Fruit fly (Drosophila melanogaster): Measurements from ENCODE around the gene CG5177.

The CG5177 gene

DNA sequence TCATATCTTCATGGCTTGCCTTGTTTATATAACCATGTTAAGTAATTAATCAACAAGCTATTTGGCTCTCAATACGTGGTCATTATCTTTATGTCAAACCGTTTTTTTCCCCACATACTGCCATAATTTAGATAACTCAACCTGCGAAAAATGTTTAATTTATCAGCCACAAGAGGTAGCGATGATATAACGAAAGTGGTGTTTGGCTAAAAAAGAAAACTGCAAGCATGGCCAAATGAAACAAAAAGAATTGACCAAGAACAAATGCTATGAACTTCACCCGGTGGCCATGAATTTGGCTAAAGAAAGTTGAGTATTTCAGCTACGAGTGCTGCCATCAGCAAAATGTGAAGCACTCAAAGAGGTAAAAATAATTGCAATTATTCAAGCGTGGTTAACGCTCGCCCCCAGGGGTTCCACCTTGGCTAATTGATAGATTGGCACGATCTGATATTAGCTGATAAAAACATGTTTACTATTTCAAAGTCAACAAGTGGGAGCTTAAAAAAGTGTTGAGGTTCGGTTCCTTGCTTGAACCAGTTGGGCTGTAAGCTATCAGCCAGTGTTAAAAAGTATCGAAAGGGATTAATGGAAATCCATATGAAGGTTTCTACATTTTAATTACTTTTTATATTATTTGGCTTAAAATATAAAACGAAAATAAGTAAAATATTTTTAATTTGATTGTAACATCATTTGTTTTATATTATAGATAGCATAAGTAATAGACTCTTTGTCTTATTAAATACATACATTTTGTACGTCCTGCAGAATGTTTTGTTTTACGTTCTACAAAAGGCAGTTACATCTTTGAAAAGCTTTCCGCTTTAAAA is 31.7 kb downstream of the CG5177 start (continued):
- TF ChIP-seq CG12299 (tag; optimal IDR thresholded peaks at IDR 0.05) (no peak), Mrtf (GFP tag; IDR thresholded peaks at IDR 0.05) (peak; percentile 74; the same call in 2 of the 3 replicates), emc (GFP tag; optimal IDR thresholded peaks at IDR 0.05) (peak; percentile 19), CG11398 (GFP tag; optimal IDR thresholded peaks at IDR 0.05) (peak; percentile 70), CG4328 (GFP tag; optimal IDR thresholded peaks at IDR 0.05) (peak; percentile 72), D19B (GFP tag; optimal IDR thresholded peaks at IDR 0.05) (peak; percentile 37), prd (optimal IDR thresholded peaks at IDR 0.05) (no peak), prd (GFP tag; IDR thresholded peaks at IDR 0.05) (peak; percentile 40; the same call in 2 of the 3 replicates), CG15479 (GFP tag; optimal IDR thresholded peaks at IDR 0.05) (no peak), Hsf (GFP tag; optimal IDR thresholded peaks at IDR 0.05) (peak; percentile 28), CG8388 (GFP tag; optimal IDR thresholded peaks at IDR 0.05) (peak; percentile 3), fu2 (GFP tag; optimal IDR thresholded peaks at IDR 0.05) (peak; percentile 48), CG5953 (GFP tag; IDR thresholded peaks at IDR 0.05) (peak; percentile 68), CG10654 (GFP tag; optimal IDR thresholded peaks at IDR 0.05) (peak; percentile 69), CG11504 (tag; optimal IDR thresholded peaks at IDR 0.05) (peak; percentile 66), Meics (GFP tag; optimal IDR thresholded peaks at IDR 0.05) (peak; percentile 77), ems (GFP tag; optimal IDR thresholded peaks at IDR 0.05) (peak; percentile 51), Sox102F (GFP tag; optimal IDR thresholded peaks at IDR 0.05) (peak; percentile 71), Xrp1 (GFP tag; IDR thresholded peaks at IDR 0.05) (peak; percentile 69), Ets65A (GFP tag) (peak; percentile 84), NFAT (GFP tag; IDR thresholded peaks at IDR 0.05) (peak; percentile 87), CG3281 (GFP tag; optimal IDR thresholded peaks at IDR 0.05) (peak; percentile 68), Optix (GFP tag; IDR thresholded peaks at IDR 0.05) (peak; percentile 53; the same call in 2 of the 3 replicates), CG12769 (tag; optimal IDR thresholded peaks at IDR 0.05) (peak; percentile 85), org-1 (GFP tag; optimal IDR thresholded peaks at IDR 0.05) (peak; percentile 46), sna (GFP tag; IDR thresholded peaks at IDR 0.05; ENCODE audit: partially characterized antibody) (no peak), CG5245 (GFP tag; optimal IDR thresholded peaks at IDR 0.05) (peak; percentile 33), CG11085 (GFP tag; IDR thresholded peaks at IDR 0.05) (peak; percentile 76), cad (GFP tag; optimal IDR thresholded peaks at IDR 0.05) (no peak), Lpt (GFP tag; optimal IDR thresholded peaks at IDR 0.05) (no peak), lbe (GFP tag; optimal IDR thresholded peaks at IDR 0.05) (peak; percentile 42), HLH4C (GFP tag; IDR thresholded peaks at IDR 0.05; ENCODE audit: partially characterized antibody) (no peak), Sin3A (optimal IDR thresholded peaks at IDR 0.05) (no peak), tio (GFP tag; optimal IDR thresholded peaks at IDR 0.05) (peak; percentile 68), CG10565 (GFP tag; optimal IDR thresholded peaks at IDR 0.05) (no peak), CG7987 (GFP tag; optimal IDR thresholded peaks at IDR 0.05) (peak; percentile 87), Poxn (GFP tag; IDR thresholded peaks at IDR 0.05) (0 out of 2 replicates have a peak, but pooled peaks have one; percentile 26), pum (GFP tag; optimal IDR thresholded peaks at IDR 0.05) (peak; percentile 47), abd-A (tag; optimal IDR thresholded peaks at IDR 0.05) (no peak), Hr3 (GFP tag; optimal IDR thresholded peaks at IDR 0.05) (peak; percentile 60), Hmr (GFP tag; optimal IDR thresholded peaks at IDR 0.05) (peak; percentile 89), slp2 (GFP tag; optimal IDR thresholded peaks at IDR 0.05) (peak; percentile 54), CG34376 (GFP tag; optimal IDR thresholded peaks at IDR 0.05) (peak; percentile 93), PHDP (tag; optimal IDR thresholded peaks at IDR 0.05) (peak; percentile 51), Oaz (GFP tag; IDR thresholded peaks at IDR 0.05) (0 out of 2 replicates have a peak, but pooled peaks have one; percentile 40), lab (GFP tag; optimal IDR thresholded peaks at IDR 0.05) (peak; percentile 91), ssp (GFP tag; IDR thresholded peaks at IDR 0.05) (no peak), tna (GFP tag; IDR thresholded peaks at IDR 0.05; ENCODE audit: partially characterized antibody) (no peak), CG3726 (GFP tag; IDR thresholded peaks at IDR 0.05) (peak; percentile 66; the same call in 1 of the 3 replicates), chif (GFP tag; optimal IDR thresholded peaks at IDR 0.05) (peak; percentile 32 to 66)

Data from whole organism, embryonic.